Fruit fly (Drosophila melanogaster): Measurements from ENCODE around the gene CG3708.

Gene CG3708

dm6 chrX:927863-928257 lies 2.0 kb downstream of the CG3708 start, which contains the start of the genes CG43867 and MED22:
TSS of gene CG43867 (minus strand) at chrX:927975.
TSS of gene MED22 (plus strand) at chrX:928139.
- TF ChIP-seq cg (GFP tag; optimal IDR thresholded peaks at IDR 0.05) (peak; percentile 32), CG8388 (GFP tag; optimal IDR thresholded peaks at IDR 0.05) (no peak), CG8765 (GFP tag; IDR thresholded peaks at IDR 0.05) (no peak), CG14014 (GFP tag; IDR thresholded peaks at IDR 0.05) (no peak), Dp (GFP tag; optimal IDR thresholded peaks at IDR 0.05) (peak; percentile 59), crp (GFP tag; optimal IDR thresholded peaks at IDR 0.05) (no peak), Sin3A (optimal IDR thresholded peaks at IDR 0.05) (peak; percentile 40), gt (GFP tag; IDR thresholded peaks at IDR 0.05) (no peak), CG16815 (GFP tag; optimal IDR thresholded peaks at IDR 0.05) (no peak), NC2α (GFP tag; optimal IDR thresholded peaks at IDR 0.05) (no peak), zen2 (GFP tag; IDR thresholded peaks at IDR 0.05; ENCODE audit: partially characterized antibody) (no peak), sug (tag; optimal IDR thresholded peaks at IDR 0.05) (no peak), Rfx (GFP tag; IDR thresholded peaks at IDR 0.05) (no peak), CG9797 (GFP tag; optimal IDR thresholded peaks at IDR 0.05) (peak; percentile 62), CG12219 (GFP tag; optimal IDR thresholded peaks at IDR 0.05) (no peak), YL-1 (GFP tag; optimal IDR thresholded peaks at IDR 0.05) (peak; percentile 10), dmrt99B (tag; optimal IDR thresholded peaks at IDR 0.05) (no peak), Hr78 (GFP tag; optimal IDR thresholded peaks at IDR 0.05) (no peak), nom (GFP tag; optimal IDR thresholded peaks at IDR 0.05) (no peak), CG32532 (GFP tag; IDR thresholded peaks at IDR 0.05) (no peak), MBD-R2 (GFP tag; IDR thresholded peaks at IDR 0.05) (peak; percentile 39; the same call in 1 of the 2 replicates), CG17568 (GFP tag; optimal IDR thresholded peaks at IDR 0.05) (no peak), CG18476 (GFP tag; optimal IDR thresholded peaks at IDR 0.05) (no peak), HHEX (GFP tag; optimal IDR thresholded peaks at IDR 0.05) (no peak), CG43689 (GFP tag; IDR thresholded peaks at IDR 0.05) (no peak), CoRest (tag; optimal IDR thresholded peaks at IDR 0.05) (peak; percentile 39), CG4404 (GFP tag; IDR thresholded peaks at IDR 0.05) (no peak), pzg (GFP tag; optimal IDR thresholded peaks at IDR 0.05) (peak; percentile 35), CG17186 (GFP tag; optimal IDR thresholded peaks at IDR 0.05) (peak; percentile 1), CG4282 (GFP tag; optimal IDR thresholded peaks at IDR 0.05) (no peak), Myb (GFP tag; optimal IDR thresholded peaks at IDR 0.05) (peak; percentile 82), unpg (GFP tag; optimal IDR thresholded peaks at IDR 0.05) (no peak), CG4617 (GFP tag; optimal IDR thresholded peaks at IDR 0.05; ENCODE audit: borderline replicate concordance) (no peak), Tbp (GFP tag; optimal IDR thresholded peaks at IDR 0.05) (no peak), ATbp (GFP tag; optimal IDR thresholded peaks at IDR 0.05) (no peak), shn (GFP tag; optimal IDR thresholded peaks at IDR 0.05) (no peak), ind (GFP tag; optimal IDR thresholded peaks at IDR 0.05) (no peak), Spps (tag; optimal IDR thresholded peaks at IDR 0.05) (no peak), E2f2 (GFP tag; IDR thresholded peaks at IDR 0.05) (peak; percentile 61), Dref (GFP tag; IDR thresholded peaks at IDR 0.05) (peak; percentile 49), Deaf1 (tag; optimal IDR thresholded peaks at IDR 0.05) (no peak), CG12155 (GFP tag; optimal IDR thresholded peaks at IDR 0.05) (peak; percentile 13), HmgZ (tag; optimal IDR thresholded peaks at IDR 0.05) (no peak), CG8281 (tag; optimal IDR thresholded peaks at IDR 0.05) (no peak), ewg (GFP tag; optimal IDR thresholded peaks at IDR 0.05) (no peak), gsb-n (tag; optimal IDR thresholded peaks at IDR 0.05) (no peak), CG2678 (tag; optimal IDR thresholded peaks at IDR 0.05) (no peak), CG1603 (tag; optimal IDR thresholded peaks at IDR 0.05) (peak; percentile 75), gfzf (GFP tag; optimal IDR thresholded peaks at IDR 0.05) (peak; percentile 79), BEAF-32 (GFP tag; optimal IDR thresholded peaks at IDR 0.05) (peak; percentile 39), HLHmδ (GFP tag; optimal IDR thresholded peaks at IDR 0.05) (no peak)
